Worm (Caenorhabditis elegans) whole organism, L4 larva: ENCODE results near the gene plx-2.

Source experiments
- F44E2.7 ChIP-seq: fragments of 200-800 bp; sonication (Bioruptor generic); IDR thresholded peaks from 2 replicates; pipeline ENCODE4 v2.1.2; 2022; ENCODE audit warnings: missing genetic modification characterization, missing compliant biosample characterization
- aha-1 ChIP-seq: fragments of 150-350 bp; peaks from one replicate; lab custom pipeline; 2014; ENCODE audit warnings: missing biosample characterization, missing genetic modification characterization
- ces-1 ChIP-seq: fragments of 150-350 bp; sonication (generic microtip); optimal IDR thresholded peaks from 4 replicates; lab custom pipeline; 2014; ENCODE audit warnings: missing biosample characterization, missing genetic modification reagents, missing genetic modification characterization
- dve-1 ChIP-seq: sonication (generic microtip); optimal IDR thresholded peaks from 2 replicates; lab custom pipeline; 2017; ENCODE audit warnings: antibody characterized with exemption, mild to moderate bottlenecking, missing genetic modification characterization, missing compliant biosample characterization; ENCODE audit not compliant: insufficient read depth
- fos-1 ChIP-seq: fragments of 150-350 bp; optimal IDR thresholded peaks from 2 replicates; lab custom pipeline; 2014; ENCODE audit warnings: missing biosample characterization, missing genetic modification characterization
- lim-7 ChIP-seq: fragments of 200-800 bp; sonication (Bioruptor generic); IDR thresholded peaks from 2 replicates; pipeline ENCODE4 v1.3.6; 2022; ENCODE audit warnings: missing genetic modification characterization, missing compliant biosample characterization
- lsy-2 ChIP-seq, 2 experiments: fragments of 150-350 bp in 1 of 2; sonication (generic microtip) in 1 of 2; optimal IDR thresholded peaks; 2 replicates each; lab custom pipeline; 2014 to 2017; ENCODE audit warnings: missing biosample characterization in 2 of 2, missing genetic modification characterization in 2 of 2
- nhr-11 ChIP-seq: fragments of 150-350 bp; optimal IDR thresholded peaks from 2 replicates; lab custom pipeline; 2014; ENCODE audit warnings: missing biosample characterization, missing genetic modification characterization

DNA sequence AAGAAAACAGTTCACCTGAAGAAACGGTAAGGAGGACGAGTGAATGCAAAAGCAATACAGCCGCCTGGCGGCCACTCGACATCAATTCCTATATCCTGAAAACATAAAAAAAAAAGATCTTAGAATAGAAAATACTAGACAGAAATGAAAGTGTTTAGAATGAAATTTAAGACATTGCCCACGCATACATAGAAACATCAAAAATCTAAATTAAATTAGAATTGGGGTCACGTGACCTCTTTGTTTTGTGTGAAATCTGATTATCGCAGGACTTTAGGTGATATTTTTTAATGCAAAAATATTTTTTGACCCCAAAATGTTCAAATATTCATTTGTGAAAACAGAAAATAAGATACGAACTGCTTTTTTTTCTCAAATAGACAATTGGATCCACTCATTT is 46.9 kb downstream of the plx-2 start, which contains the start of gene acr-20:
- TF ChIP-seq nhr-11 (tag; lab: Kevin White, UChicago) (no peak), fos-1 (tag; lab: Kevin White, UChicago) (no peak), aha-1 (tag; lab: Kevin White, UChicago) (no peak), ces-1 (GFP tag; lab: Kevin White, UChicago) (no peak), lsy-2 (tag; optimal IDR thresholded peaks at IDR 0.05; lab: Kevin White, UChicago) (no peak), lim-7 (GFP tag; lab: Robert Waterston, UW) (no peak), F44E2.7 (GFP tag; lab: Robert Waterston, UW) (no peak), dve-1 (tag; lab: Kevin White, UChicago) (no peak)
